Worm (Caenorhabditis elegans): ENCODE data around the gene F42A9.9.

Gene F42A9.9

DNA sequence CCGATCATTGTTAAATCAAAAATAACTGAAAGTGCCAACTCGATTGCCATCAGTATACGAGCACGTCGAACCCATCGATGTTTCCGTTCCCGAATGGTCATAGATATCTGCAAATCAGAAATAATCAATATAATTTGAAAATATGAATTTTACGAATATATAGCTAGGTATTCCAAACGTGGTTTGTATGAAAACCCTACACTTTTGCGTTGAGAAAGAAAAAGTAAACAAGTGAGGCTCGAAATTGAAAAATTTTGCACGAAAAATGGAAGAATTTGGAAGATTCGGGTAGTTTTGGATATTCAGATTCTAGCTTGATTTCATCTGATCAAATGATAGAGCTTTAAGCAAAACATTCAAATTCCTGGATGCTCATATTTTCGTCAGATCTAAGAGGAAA lies at the start of gene F42A9.9:
Gene F42A9.9 (minus strand): TSS at position 101 of the 400 bp plus-strand sequence.
- no peak for TF ChIP-seq dao-5 (tag; optimal IDR thresholded peaks at IDR 0.05)
- TF ChIP-seq W03F9.2 (tag; optimal IDR thresholded peaks at IDR 0.05): no peak
- no peak for TF ChIP-seq him-1 (tag; optimal IDR thresholded peaks at IDR 0.05)

DNA sequence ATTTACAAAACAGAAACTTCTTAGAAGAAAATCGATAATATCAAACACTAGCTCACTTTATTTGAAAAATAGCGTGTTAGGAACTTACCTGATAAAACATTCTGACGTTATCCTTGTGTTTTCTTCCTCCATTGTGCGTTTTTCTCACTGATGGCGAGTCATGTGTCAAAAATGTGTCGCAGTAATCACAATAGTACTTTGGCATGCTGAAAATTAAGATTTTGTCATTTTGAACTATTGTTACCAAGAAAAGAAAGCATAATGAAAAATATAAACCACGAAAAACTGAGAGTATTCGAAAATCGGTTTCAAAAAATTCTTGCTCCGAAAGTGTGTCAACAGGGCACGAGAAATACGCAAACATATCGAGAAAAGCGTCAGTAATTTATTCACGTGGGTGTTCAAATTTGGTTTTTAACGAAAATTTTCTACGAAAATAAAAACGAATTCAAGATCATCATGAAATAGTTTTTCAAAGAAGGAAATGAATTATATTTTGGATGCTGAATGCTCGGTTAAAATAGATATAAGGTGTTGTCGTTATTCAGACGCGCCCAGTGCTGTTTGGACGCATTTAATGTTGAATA lies 49.0 kb upstream of the F42A9.9 start, which contains the start of gene snrp-3:
Gene snrp-3 (minus strand): TSS at position 206 of the 587 bp plus-strand sequence.
- TF ChIP-seq W03F9.2 (tag; optimal IDR thresholded peaks at IDR 0.05) (peak; percentile 85), dao-5 (tag; optimal IDR thresholded peaks at IDR 0.05) (no peak), him-1 (tag; optimal IDR thresholded peaks at IDR 0.05) (no peak)

DNA sequence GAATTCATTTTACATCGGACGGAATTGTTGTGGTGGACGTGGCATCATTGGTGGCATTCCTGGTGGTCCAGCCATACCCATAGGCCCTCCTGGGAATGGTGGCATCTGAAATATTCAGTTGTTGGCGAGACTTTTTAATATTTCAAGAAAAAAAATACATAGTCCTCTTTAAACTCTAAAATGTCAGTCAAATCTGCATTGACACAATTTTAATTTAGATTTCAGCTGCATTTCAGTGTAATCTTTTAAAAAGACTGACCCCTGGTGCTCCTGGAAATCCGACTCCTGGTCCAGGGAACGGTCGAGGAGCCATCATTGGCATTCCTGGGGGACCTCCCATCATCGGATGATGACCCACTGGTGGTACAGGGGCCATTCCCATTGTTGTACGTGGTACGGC lies 48.3 kb upstream of the F42A9.9 start:
- no peak for TF ChIP-seq W03F9.2 (tag; optimal IDR thresholded peaks at IDR 0.05)

DNA sequence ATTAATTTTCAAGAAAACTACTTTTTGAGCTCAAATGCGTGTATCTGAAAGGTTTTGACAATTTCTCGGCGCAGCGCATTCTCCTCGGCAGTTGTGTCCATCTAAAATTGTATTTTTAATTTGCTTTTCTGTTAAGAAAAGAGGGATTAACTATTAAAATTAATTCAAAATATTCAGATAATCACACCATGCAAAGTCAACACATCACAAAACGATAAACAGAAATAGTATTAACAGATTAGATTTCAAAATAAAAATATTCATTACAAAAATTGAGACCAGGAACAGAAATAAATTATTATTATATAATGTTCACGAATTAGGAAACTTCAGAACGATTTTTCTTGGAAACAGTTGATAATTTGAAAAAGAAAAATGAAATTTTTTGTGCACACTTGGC lies 47.8 kb upstream of the F42A9.9 start, which contains the start of gene pole-2:
Gene pole-2 (minus strand): TSS at position 101 of the 400 bp plus-strand sequence.
- no peak for TF ChIP-seq him-1 (tag; optimal IDR thresholded peaks at IDR 0.05)
- TF ChIP-seq dao-5 (tag; optimal IDR thresholded peaks at IDR 0.05): no peak

DNA sequence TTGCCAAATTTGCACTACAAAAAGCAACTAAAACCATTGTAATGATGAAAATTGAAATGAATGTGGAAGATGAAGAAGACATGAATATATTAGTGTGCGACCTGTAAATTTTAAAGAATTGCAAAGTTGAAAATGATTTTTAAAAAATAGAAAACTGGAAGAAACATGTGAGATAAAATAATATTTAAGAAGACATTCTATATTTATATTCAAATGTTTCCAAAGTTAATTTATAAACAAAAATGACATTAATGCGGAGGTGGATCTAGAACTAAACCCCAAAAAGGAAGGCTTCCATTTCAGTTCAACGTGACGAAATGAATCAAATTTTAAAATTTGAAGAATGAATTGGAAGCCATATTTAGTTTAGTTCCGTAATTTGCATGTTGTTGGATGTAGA lies 40.6 kb upstream of the F42A9.9 start, which contains the start of gene nlp-60:
Gene nlp-60 (minus strand): TSS at position 101 of the 400 bp plus-strand sequence.
- TF ChIP-seq him-1 (tag; optimal IDR thresholded peaks at IDR 0.05) (no peak), W03F9.2 (tag; optimal IDR thresholded peaks at IDR 0.05) (no peak), dao-5 (tag; optimal IDR thresholded peaks at IDR 0.05) (no peak)

DNA sequence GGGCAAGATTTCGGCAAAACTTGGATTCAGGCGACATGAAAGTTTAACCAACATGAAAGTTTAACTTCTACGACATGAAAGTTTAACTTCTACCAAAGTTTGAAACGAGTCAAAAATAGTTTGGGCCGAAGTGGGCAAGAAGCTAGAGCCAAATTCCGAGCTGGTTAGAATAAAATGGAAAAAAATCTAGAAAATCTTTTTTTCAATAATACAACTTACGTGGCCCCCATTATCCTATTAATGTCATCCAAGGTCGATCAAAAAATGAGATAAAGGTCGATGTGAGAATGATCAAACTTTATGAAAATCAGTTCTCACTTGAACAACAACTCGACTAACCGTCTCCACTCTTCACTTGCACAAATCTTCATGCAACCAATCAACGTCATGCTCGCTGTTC lies 38.6 kb upstream of the F42A9.9 start, which contains the start of gene F08B4.8:
Gene F08B4.8 (plus strand): TSS at position 301 of the 400 bp plus-strand sequence.
- no peak for TF ChIP-seq dao-5 (tag; optimal IDR thresholded peaks at IDR 0.05)
- no peak for TF ChIP-seq W03F9.2 (tag; optimal IDR thresholded peaks at IDR 0.05)
- no peak for TF ChIP-seq him-1 (tag; optimal IDR thresholded peaks at IDR 0.05)

DNA sequence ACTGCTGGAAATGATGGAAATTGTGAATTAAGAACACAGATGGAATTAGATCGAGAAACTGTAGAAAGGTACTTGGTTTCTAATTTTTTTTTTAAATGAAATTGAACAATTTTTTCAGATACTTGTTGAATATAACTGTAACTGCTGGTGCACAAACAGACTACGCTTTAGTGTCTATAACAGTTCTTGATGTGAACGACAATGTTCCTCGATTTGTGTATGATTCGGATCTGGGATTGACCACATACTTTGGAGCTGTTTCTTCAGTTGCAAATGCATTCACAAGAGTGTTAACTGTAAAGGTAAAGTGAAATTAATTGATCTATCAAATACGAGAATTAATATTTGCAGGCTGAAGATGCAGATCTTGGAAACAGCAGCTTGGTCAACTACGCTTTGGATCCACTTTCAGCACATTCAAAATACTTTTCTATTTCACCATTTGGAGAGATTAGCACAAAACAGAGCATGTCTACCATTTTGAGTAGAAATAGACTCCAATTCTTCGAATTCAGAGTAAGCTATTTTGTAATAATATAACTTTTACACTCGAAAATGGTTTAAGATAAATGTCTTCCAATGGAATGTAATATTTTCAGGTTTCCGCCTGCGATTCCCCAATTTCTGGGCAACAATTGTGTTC lies 35.2 kb upstream of the F42A9.9 start:
- TF ChIP-seq him-1 (tag; optimal IDR thresholded peaks at IDR 0.05) (no peak), dao-5 (tag; optimal IDR thresholded peaks at IDR 0.05) (no peak), W03F9.2 (tag; optimal IDR thresholded peaks at IDR 0.05) (no peak)

DNA sequence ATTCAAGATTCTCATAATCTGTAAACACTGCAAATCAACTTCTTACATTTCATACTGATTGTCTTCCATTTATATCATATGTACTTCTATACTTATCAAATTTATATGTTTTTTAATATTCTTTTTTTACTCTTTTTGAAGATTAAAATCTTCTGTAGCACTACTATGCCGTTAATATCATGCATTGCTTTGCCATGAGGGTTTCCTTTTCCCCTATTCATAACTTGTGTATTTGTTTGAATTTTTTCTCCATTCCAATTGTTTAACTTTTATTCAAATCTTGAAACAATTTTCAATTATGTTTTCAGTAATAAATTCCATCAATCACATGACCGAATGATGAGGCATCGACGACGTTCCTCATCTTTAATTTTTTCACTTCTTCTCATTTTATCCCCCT lies 30.0 kb upstream of the F42A9.9 start, which contains the start of gene cdh-5:
Gene cdh-5 (plus strand): TSS at position 301 of the 400 bp plus-strand sequence.
- TF ChIP-seq him-1 (tag; optimal IDR thresholded peaks at IDR 0.05) (no peak), dao-5 (tag; optimal IDR thresholded peaks at IDR 0.05) (no peak), W03F9.2 (tag; optimal IDR thresholded peaks at IDR 0.05) (no peak)

DNA sequence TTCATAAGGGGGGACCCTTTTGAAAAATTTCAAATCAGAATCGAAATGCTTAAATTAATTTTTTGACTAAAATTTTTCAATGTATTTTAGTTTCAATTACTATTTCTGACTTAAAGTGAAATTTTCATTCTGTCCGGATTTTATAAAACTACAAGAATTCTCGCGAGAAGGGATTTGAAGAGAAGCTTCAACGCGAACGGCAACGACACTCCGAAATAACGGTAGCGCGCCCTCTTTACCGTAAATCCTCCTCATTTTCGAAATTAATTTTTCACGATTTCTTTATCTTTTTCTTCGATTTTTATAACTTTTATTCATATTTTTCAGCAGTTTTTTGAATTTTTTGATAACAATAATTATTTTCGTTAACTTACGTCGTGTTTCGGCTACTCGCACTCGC lies 27.1 kb upstream of the F42A9.9 start:
- no peak for TF ChIP-seq W03F9.2 (tag; optimal IDR thresholded peaks at IDR 0.05)
- TF ChIP-seq dao-5 (tag; optimal IDR thresholded peaks at IDR 0.05): no peak

DNA sequence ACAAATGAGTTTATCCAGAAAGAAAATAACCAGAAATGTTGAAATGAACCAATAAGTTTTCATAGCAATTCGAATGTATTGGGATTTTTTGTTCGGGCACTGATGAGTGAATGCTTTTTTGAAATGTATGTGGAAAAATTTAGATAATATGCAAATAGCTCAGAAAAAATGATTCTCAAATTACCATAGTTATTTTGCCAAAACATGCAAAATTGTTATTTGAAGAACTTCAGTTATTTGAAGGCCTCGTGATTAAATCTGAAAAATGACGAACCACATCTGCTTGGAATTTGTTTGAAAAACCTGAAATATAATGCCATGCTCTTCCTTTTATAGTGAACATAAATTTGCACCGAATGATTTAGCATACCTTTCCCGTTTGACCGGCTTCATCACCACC lies 19.5 kb upstream of the F42A9.9 start, which contains the start of gene C49C8.6:
Gene C49C8.6 (minus strand): TSS at position 101 of the 400 bp plus-strand sequence.
- TF ChIP-seq him-1 (tag; optimal IDR thresholded peaks at IDR 0.05) (no peak), dao-5 (tag; optimal IDR thresholded peaks at IDR 0.05) (no peak), W03F9.2 (tag; optimal IDR thresholded peaks at IDR 0.05) (no peak)

DNA sequence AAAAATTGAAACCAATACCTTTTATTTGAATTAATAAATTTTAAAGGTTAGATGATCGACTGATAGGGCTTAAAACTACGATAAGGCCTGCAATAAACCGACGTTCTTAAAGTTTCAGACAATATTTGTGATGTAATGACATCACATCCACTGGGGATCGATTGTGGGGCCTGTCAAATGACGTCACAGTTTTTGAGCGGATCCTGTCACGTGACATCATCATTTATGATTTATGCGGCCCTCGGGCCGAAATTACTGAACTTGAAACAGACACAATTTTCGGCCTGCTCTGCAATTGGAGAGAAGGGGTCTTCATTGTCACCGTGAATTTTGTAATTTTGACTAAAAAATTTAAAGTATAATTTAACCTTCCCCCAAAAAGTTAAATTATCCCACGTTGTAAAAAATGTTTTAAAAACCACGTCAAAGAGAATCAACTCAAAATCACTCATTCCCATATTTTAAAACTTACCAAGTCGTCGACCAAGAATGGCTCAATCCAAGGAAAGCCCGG lies 15.5 kb upstream of the F42A9.9 start, which contains the start of gene C49C8.1:
Gene C49C8.1 (plus strand): TSS at position 464 of the 514 bp plus-strand sequence.
- TF ChIP-seq W03F9.2 (tag; optimal IDR thresholded peaks at IDR 0.05) (no peak), him-1 (tag; optimal IDR thresholded peaks at IDR 0.05) (no peak), dao-5 (tag; optimal IDR thresholded peaks at IDR 0.05) (no peak)

DNA sequence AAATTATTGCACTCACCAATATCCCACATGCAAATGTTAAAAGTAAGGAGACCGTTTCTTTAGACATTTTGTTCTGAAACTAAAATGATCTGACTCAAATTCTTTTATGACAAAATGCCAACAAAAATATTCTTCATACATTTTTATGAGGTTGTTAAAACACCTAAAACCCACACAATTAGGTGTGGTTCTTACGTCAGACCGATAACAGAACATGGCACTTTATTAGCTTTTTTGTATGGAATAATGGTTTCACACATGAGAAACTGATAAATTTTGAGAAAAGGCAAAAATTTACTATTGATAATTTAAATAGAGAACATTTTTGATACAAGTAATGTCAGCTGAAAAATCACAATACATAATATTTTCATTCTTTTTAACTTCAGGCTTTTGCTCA lies 14.9 kb upstream of the F42A9.9 start, which contains the start of gene C49C8.5:
Gene C49C8.5 (minus strand): TSS at position 73 of the 400 bp plus-strand sequence.
- TF ChIP-seq him-1 (tag; optimal IDR thresholded peaks at IDR 0.05): no peak
- TF ChIP-seq W03F9.2 (tag; optimal IDR thresholded peaks at IDR 0.05): no peak
- no peak for TF ChIP-seq dao-5 (tag; optimal IDR thresholded peaks at IDR 0.05)

DNA sequence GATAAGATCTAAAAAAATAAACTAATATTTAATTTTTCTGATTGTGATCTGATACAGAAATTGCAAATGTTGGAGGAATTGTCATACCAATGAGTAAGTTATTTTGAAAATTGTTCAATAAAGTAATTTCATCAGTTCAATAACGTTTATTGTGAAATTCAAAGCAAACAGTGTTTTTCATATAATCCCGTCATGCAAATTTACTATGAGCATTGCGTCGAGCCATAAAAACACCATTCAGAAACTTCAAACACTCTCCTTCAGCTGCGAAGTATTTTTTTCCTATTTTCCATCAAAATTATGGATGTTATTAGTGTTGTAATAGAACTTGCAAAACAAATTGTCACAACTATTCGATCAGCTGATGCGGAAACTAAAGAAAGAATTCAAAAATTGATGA lies 13.2 kb upstream of the F42A9.9 start, which contains the start of gene C49C8.8:
Gene C49C8.8 (plus strand): TSS at position 301 of the 400 bp plus-strand sequence.
- TF ChIP-seq him-1 (tag; optimal IDR thresholded peaks at IDR 0.05): no peak
- no peak for TF ChIP-seq W03F9.2 (tag; optimal IDR thresholded peaks at IDR 0.05)
- no peak for TF ChIP-seq dao-5 (tag; optimal IDR thresholded peaks at IDR 0.05)

DNA sequence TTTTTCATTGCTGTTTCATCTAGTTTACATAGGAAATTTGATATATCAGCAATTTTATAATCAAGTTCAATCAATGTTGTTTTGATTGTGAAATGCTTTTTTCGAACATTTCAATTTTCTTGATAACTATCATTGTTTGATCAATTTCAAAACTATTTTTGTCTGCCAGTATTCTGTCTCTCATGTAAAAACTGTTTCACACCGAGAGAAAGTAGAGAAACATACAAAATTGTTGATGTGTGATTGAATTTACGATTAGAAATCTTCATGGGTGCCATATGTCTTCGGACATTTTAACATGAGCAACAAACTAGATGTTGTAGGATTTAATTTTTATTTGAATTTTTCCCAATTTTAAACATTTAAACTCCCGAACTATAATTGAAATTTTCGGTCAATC lies 12.0 kb upstream of the F42A9.9 start, which contains the start of gene C49C8.2:
Gene C49C8.2 (plus strand): TSS at position 393 of the 400 bp plus-strand sequence.
- no peak for TF ChIP-seq him-1 (tag; optimal IDR thresholded peaks at IDR 0.05)
- TF ChIP-seq W03F9.2 (tag; optimal IDR thresholded peaks at IDR 0.05): no peak
- TF ChIP-seq dao-5 (tag; optimal IDR thresholded peaks at IDR 0.05): no peak

All from whole organism, L4/young adult.